Fruit fly (Drosophila melanogaster): ENCODE results near the gene CG15208.

dm6 chrX:10930553-10931092 lies 30.9 kb downstream of the CG15208 start, which contains the start of gene Myo10A:
- no peak for TF ChIP-seq dac (GFP tag; optimal IDR thresholded peaks at IDR 0.05)
- no peak for TF ChIP-seq pdm3 (GFP tag; optimal IDR thresholded peaks at IDR 0.05)
- TF ChIP-seq CG16779 (tag; optimal IDR thresholded peaks at IDR 0.05) = no peak
- no peak for TF ChIP-seq CG11902 (GFP tag; optimal IDR thresholded peaks at IDR 0.05)
- no peak for TF ChIP-seq Sox14 (GFP tag; optimal IDR thresholded peaks at IDR 0.05)
- no peak for TF ChIP-seq Gug (GFP tag; IDR thresholded peaks at IDR 0.05)
- TF ChIP-seq CG32006 (GFP tag; optimal IDR thresholded peaks at IDR 0.05) = no peak
- TF ChIP-seq CG6854 (GFP tag; optimal IDR thresholded peaks at IDR 0.05) = no peak
- TF ChIP-seq Sox15 (GFP tag; optimal IDR thresholded peaks at IDR 0.05) = no peak
- TF ChIP-seq dsx (GFP tag; optimal IDR thresholded peaks at IDR 0.05; ENCODE audit: poor library complexity, severe bottlenecking) = no peak
- TF ChIP-seq CG31627 (GFP tag; optimal IDR thresholded peaks at IDR 0.05) = no peak
- no peak for TF ChIP-seq vri (GFP tag; optimal IDR thresholded peaks at IDR 0.05)

All from whole organism, prepupa.